Worm (Caenorhabditis elegans) whole organism, young adult: Measurements from ENCODE around the gene col-158.

Source experiments
- B0019.2 ChIP-seq: fragments of 200-800 bp; sonication (Bioruptor generic); conservative IDR thresholded peaks from 2 replicates; pipeline ENCODE4 v1.3.6; 2022; ENCODE audit warnings: missing genetic modification reagents, missing genetic modification characterization, missing compliant biosample characterization
- B0261.1 ChIP-seq: sonication (generic microtip); optimal IDR thresholded peaks from 2 replicates; lab custom pipeline; 2016; ENCODE audit warnings: mild to moderate bottlenecking, missing genetic modification characterization, moderate library complexity, missing compliant biosample characterization
- F22D6.2 ChIP-seq: sonication (generic microtip); optimal IDR thresholded peaks from 2 replicates; lab custom pipeline; 2016; ENCODE audit warnings: mild to moderate bottlenecking, missing genetic modification characterization, missing compliant biosample characterization
- F23B12.7 ChIP-seq: sonication (generic microtip); optimal IDR thresholded peaks from 2 replicates; lab custom pipeline; 2017; ENCODE audit warnings: missing genetic modification characterization, mild to moderate bottlenecking, missing compliant biosample characterization, antibody characterized with exemption, moderate library complexity; ENCODE audit not compliant: insufficient read depth
- F49E8.2 ChIP-seq: sonication (generic microtip); optimal IDR thresholded peaks from 3 replicates; lab custom pipeline; 2017; ENCODE audit warnings: missing genetic modification characterization, mild to moderate bottlenecking, missing compliant biosample characterization, antibody characterized with exemption, moderate library complexity; ENCODE audit not compliant: insufficient read depth
- F55B11.4 ChIP-seq: sonication (generic microtip); optimal IDR thresholded peaks from 2 replicates; lab custom pipeline; 2016; ENCODE audit warnings: missing compliant biosample characterization, missing genetic modification characterization, borderline replicate concordance; ENCODE audit not compliant: insufficient read depth
- F57A8.1 ChIP-seq: fragments of 200-800 bp; sonication (Bioruptor generic); optimal IDR thresholded peaks from 2 replicates; lab custom pipeline; 2018; ENCODE audit warnings: mild to moderate bottlenecking, missing genetic modification characterization, moderate library complexity, missing compliant biosample characterization
- F57C9.4 ChIP-seq: sonication (generic microtip); optimal IDR thresholded peaks from 2 replicates; lab custom pipeline; 2017; ENCODE audit warnings: mild to moderate bottlenecking, missing genetic modification characterization, missing compliant biosample characterization
- T07F8.4 ChIP-seq: sonication (generic microtip); optimal IDR thresholded peaks from 2 replicates; lab custom pipeline; 2016; ENCODE audit warnings: mild to moderate bottlenecking, missing genetic modification characterization, moderate library complexity, missing compliant biosample characterization
- Y53G8AR.9 ChIP-seq: fragments of 200-800 bp; sonication (Bioruptor generic); conservative IDR thresholded peaks from 2 replicates; pipeline ENCODE4 v1.3.6; 2022; ENCODE audit warnings: missing genetic modification reagents, missing genetic modification characterization, missing compliant biosample characterization
- akir-1 ChIP-seq: fragments of 200-800 bp; sonication (Bioruptor generic); optimal IDR thresholded peaks from 2 replicates; lab custom pipeline; 2018; ENCODE audit warnings: mild to moderate bottlenecking, missing genetic modification characterization, moderate library complexity, missing compliant biosample characterization
- aptf-2 ChIP-seq: fragments of 200-800 bp; sonication (Bioruptor generic); conservative IDR thresholded peaks from 2 replicates; pipeline ENCODE4 v1.3.6; 2022; ENCODE audit warnings: missing genetic modification reagents, missing genetic modification characterization, missing compliant biosample characterization
- athp-1 ChIP-seq: sonication (generic microtip); optimal IDR thresholded peaks from 2 replicates; lab custom pipeline; 2017; ENCODE audit warnings: mild to moderate bottlenecking, missing genetic modification characterization, missing compliant biosample characterization
- attf-5 ChIP-seq: fragments of 200-800 bp; sonication (Bioruptor generic); optimal IDR thresholded peaks from 2 replicates; lab custom pipeline; 2018; ENCODE audit warnings: mild to moderate bottlenecking, missing genetic modification characterization, missing compliant biosample characterization
- ceh-100 ChIP-seq: fragments of 200-800 bp; sonication (Bioruptor generic); IDR thresholded peaks from 2 replicates; pipeline ENCODE4 v1.3.6; 2022; ENCODE audit warnings: missing genetic modification reagents, missing genetic modification characterization, missing compliant biosample characterization
- egl-18 ChIP-seq: fragments of 200-800 bp; sonication (Bioruptor generic); IDR thresholded peaks from 2 replicates; pipeline ENCODE4 v1.3.6; 2022; ENCODE audit warnings: missing genetic modification reagents, missing genetic modification characterization, missing compliant biosample characterization
- ets-4 ChIP-seq: fragments of 200-800 bp; sonication (Bioruptor generic); optimal IDR thresholded peaks from 2 replicates; lab custom pipeline; 2018; ENCODE audit warnings: mild to moderate bottlenecking, missing genetic modification characterization, missing compliant biosample characterization
- hmg-1.2 ChIP-seq: fragments of 200-800 bp; sonication (Bioruptor generic); IDR thresholded peaks from 2 replicates; pipeline ENCODE4 v1.3.6; 2022; ENCODE audit warnings: missing genetic modification reagents, missing genetic modification characterization, missing compliant biosample characterization
- lag-1 ChIP-seq: fragments of 200-800 bp; sonication (Bioruptor generic); IDR thresholded peaks from 2 replicates; pipeline ENCODE4 v1.3.6; 2022; ENCODE audit warnings: missing genetic modification reagents, missing genetic modification characterization, missing compliant biosample characterization
- let-526 ChIP-seq: fragments of 200-800 bp; sonication (Bioruptor generic); IDR thresholded peaks from 2 replicates; pipeline ENCODE4 v1.3.6; 2022; ENCODE audit warnings: missing genetic modification reagents, missing genetic modification characterization, missing compliant biosample characterization
- lin-35 ChIP-seq, 3 experiments: fragments of 150-350 bp in 2 of 3; sonication (generic microtip) in 1 of 3; optimal IDR thresholded peaks; 2 replicates each; lab custom pipeline; 2014 to 2018; ENCODE audit warnings: missing biosample characterization in 3 of 3, missing genetic modification characterization in 3 of 3, missing genetic modification reagents in 3 of 3
- madf-3 ChIP-seq: fragments of 200-800 bp; sonication (Bioruptor generic); IDR thresholded peaks from 2 replicates; pipeline ENCODE4 v1.3.6; 2022; ENCODE audit warnings: missing genetic modification reagents, missing genetic modification characterization, missing compliant biosample characterization
- madf-6 ChIP-seq: fragments of 200-800 bp; sonication (Bioruptor generic); IDR thresholded peaks from 2 replicates; pipeline ENCODE4 v1.3.6; 2022; ENCODE audit warnings: missing genetic modification reagents, missing genetic modification characterization, missing compliant biosample characterization
- mel-28 ChIP-seq: sonication (generic microtip); optimal IDR thresholded peaks from 2 replicates; lab custom pipeline; 2016; ENCODE audit warnings: borderline replicate concordance, mild to moderate bottlenecking, missing genetic modification characterization, missing compliant biosample characterization
- mxl-1 ChIP-seq: sonication (generic microtip); optimal IDR thresholded peaks from 2 replicates; lab custom pipeline; 2016; ENCODE audit warnings: missing genetic modification characterization, missing compliant biosample characterization
- nfyb-1 ChIP-seq: fragments of 200-800 bp; sonication (Bioruptor generic); IDR thresholded peaks from 2 replicates; pipeline ENCODE4 v1.3.6; 2022; ENCODE audit warnings: missing genetic modification reagents, missing genetic modification characterization, missing compliant biosample characterization
- nhr-120 ChIP-seq: fragments of 200-800 bp; sonication (Bioruptor generic); IDR thresholded peaks from 2 replicates; pipeline ENCODE4 v1.3.6; 2022; ENCODE audit warnings: missing genetic modification characterization, missing compliant biosample characterization
- nhr-179 ChIP-seq: sonication (generic microtip); optimal IDR thresholded peaks from 2 replicates; lab custom pipeline; 2016; ENCODE audit warnings: mild to moderate bottlenecking, missing genetic modification characterization, missing compliant biosample characterization
- nhr-80 ChIP-seq: sonication (generic microtip); optimal IDR thresholded peaks from 2 replicates; lab custom pipeline; 2016; ENCODE audit warnings: missing genetic modification characterization, missing compliant biosample characterization
- nhr-90 ChIP-seq: sonication (generic microtip); optimal IDR thresholded peaks from 2 replicates; lab custom pipeline; 2016; ENCODE audit warnings: missing genotype, mild to moderate bottlenecking, missing genetic modification characterization, missing compliant biosample characterization
- pbrm-1 ChIP-seq: fragments of 200-800 bp; sonication (Bioruptor generic); IDR thresholded peaks from 2 replicates; pipeline ENCODE4 v1.3.6; 2022; ENCODE audit warnings: missing genetic modification reagents, missing genetic modification characterization, missing compliant biosample characterization
- sea-2 ChIP-seq: fragments of 200-800 bp; sonication (Bioruptor generic); IDR thresholded peaks from 2 replicates; pipeline ENCODE4 v1.3.6; 2022; ENCODE audit warnings: missing genetic modification characterization, missing compliant biosample characterization
- snpc-1.1 ChIP-seq: sonication (generic microtip); optimal IDR thresholded peaks from 2 replicates; lab custom pipeline; 2017; ENCODE audit warnings: missing genetic modification characterization, mild to moderate bottlenecking, missing compliant biosample characterization, antibody characterized with exemption, moderate library complexity, missing genotype, missing genetic modification reagents; ENCODE audit not compliant: insufficient read depth
- snpc-1.3 ChIP-seq: sonication (generic microtip); optimal IDR thresholded peaks from 2 replicates; lab custom pipeline; 2017; ENCODE audit warnings: missing genetic modification characterization, mild to moderate bottlenecking, missing compliant biosample characterization, antibody characterized with exemption, moderate library complexity, missing genotype, missing genetic modification reagents; ENCODE audit not compliant: insufficient read depth
- snpc-3.4 ChIP-seq: sonication (generic microtip); optimal IDR thresholded peaks from 2 replicates; lab custom pipeline; 2017; ENCODE audit warnings: missing genetic modification characterization, mild to moderate bottlenecking, missing compliant biosample characterization, antibody characterized with exemption, moderate library complexity, missing genotype, missing genetic modification reagents
- snpc-4 ChIP-seq, 5 experiments: fragments of 150-350 bp in 1 of 5; sonication (generic microtip) in 4 of 5; optimal IDR thresholded peaks; 2 replicates each; lab custom pipeline; 2014 to 2018; ENCODE audit warnings: missing genetic modification characterization in 5 of 5, missing biosample characterization in 3 of 5, antibody characterized with exemption in 2 of 5, mild to moderate bottlenecking in 2 of 5, missing compliant biosample characterization in 2 of 5, missing genotype in 2 of 5, moderate library complexity in 2 of 5, missing genetic modification reagents in 1 of 5
- tbp1 ChIP-seq: fragments of 200-800 bp; sonication (Bioruptor generic); optimal IDR thresholded peaks from 2 replicates; lab custom pipeline; 2018; ENCODE audit warnings: mild to moderate bottlenecking, missing genetic modification characterization, missing compliant biosample characterization
- tlf-1 ChIP-seq: fragments of 200-800 bp; sonication (Bioruptor generic); optimal IDR thresholded peaks from 2 replicates; lab custom pipeline; 2018; ENCODE audit warnings: mild to moderate bottlenecking, missing genetic modification characterization, missing compliant biosample characterization
- unc-130 ChIP-seq: sonication (generic microtip); optimal IDR thresholded peaks from 2 replicates; lab custom pipeline; 2016; ENCODE audit warnings: missing genetic modification reagents, missing genetic modification characterization, missing compliant biosample characterization
- ztf-18 ChIP-seq: sonication (generic microtip); optimal IDR thresholded peaks from 2 replicates; lab custom pipeline; 2016; ENCODE audit warnings: missing genotype, mild to moderate bottlenecking, missing genetic modification characterization, missing compliant biosample characterization
- ztf-22 ChIP-seq: fragments of 200-800 bp; sonication (Bioruptor generic); optimal IDR thresholded peaks from 2 replicates; lab custom pipeline; 2018; ENCODE audit warnings: mild to moderate bottlenecking, missing genetic modification characterization, moderate library complexity, missing compliant biosample characterization
- ztf-3 ChIP-seq: fragments of 200-800 bp; sonication (Bioruptor generic); optimal IDR thresholded peaks from 2 replicates; lab custom pipeline; 2018; ENCODE audit warnings: mild to moderate bottlenecking, missing genetic modification characterization, missing compliant biosample characterization
- ztf-6 ChIP-seq: fragments of 200-800 bp; sonication (Bioruptor generic); IDR thresholded peaks from 2 replicates; pipeline ENCODE4 v1.3.6; 2022; ENCODE audit warnings: missing genetic modification reagents, missing genetic modification characterization, missing compliant biosample characterization

col-158 gene

ce11 chrV:11818786-11819185 lies 10.6 kb upstream of the col-158 start:
- TF ChIP-seq F57C9.4 (tag; lab: Kevin White, UChicago) (no peak), F22D6.2 (tag; lab: Kevin White, UChicago) (no peak), akir-1 (GFP tag; lab: Kevin White, UChicago) (no peak), ztf-6 (GFP tag; lab: Robert Waterston, UW) (no peak), lin-35 (GFP tag; optimal IDR thresholded peaks at IDR 0.05; lab: Kevin White, UChicago) (peak in 1 of 3 experiments; percentile 18), ztf-18 (tag; lab: Kevin White, UChicago) (no peak), pbrm-1 (GFP tag; lab: Robert Waterston, UW) (no peak), snpc-4 (GFP tag; optimal IDR thresholded peaks at IDR 0.05; lab: Kevin White, UChicago) (no peak), snpc-4 (tag; optimal IDR thresholded peaks at IDR 0.05; lab: Kevin White, UChicago) (no peak), athp-1 (tag; lab: Kevin White, UChicago) (no peak), egl-18 (no peak), mxl-1 (tag; lab: Kevin White, UChicago) (no peak), hmg-1.2 (GFP tag; lab: Robert Waterston, UW) (peak; percentile 19; the same call in 1 of the 2 replicates), nhr-179 (tag; lab: Kevin White, UChicago) (no peak), nfyb-1 (GFP tag; lab: Robert Waterston, UW) (peak; percentile 24; the same call in 1 of the 2 replicates), B0019.2 (no peak), F49E8.2 (tag; lab: Kevin White, UChicago) (no peak), T07F8.4 (tag; lab: Kevin White, UChicago) (no peak), unc-130 (GFP tag; lab: Kevin White, UChicago) (no peak), F23B12.7 (tag; lab: Kevin White, UChicago) (no peak), attf-5 (no peak)

- TF ChIP-seq lag-1 (no peak), F57A8.1 (no peak), nhr-120 (GFP tag; lab: Robert Waterston, UW) (0 out of 2 replicates have a peak, but pooled peaks have one; percentile 12), F23B12.7 (tag; lab: Kevin White, UChicago) (no peak), madf-6 (GFP tag; lab: Robert Waterston, UW) (no peak), B0261.1 (tag; lab: Kevin White, UChicago) (no peak), snpc-1.1 (no peak), madf-3 (GFP tag; lab: Robert Waterston, UW) (0 out of 2 replicates have a peak, but pooled peaks have one; percentile 54)
Measured at ce11 chrV:11819451-11819850, 9.9 kb upstream of the col-158 start.

- TF ChIP-seq Y53G8AR.9 (GFP tag; lab: Robert Waterston, UW) = 0 out of 2 replicates have a peak, but pooled peaks have one; percentile 39
- no peak for TF ChIP-seq madf-3 (GFP tag; lab: Robert Waterston, UW)
- TF ChIP-seq ztf-3 (GFP tag; lab: Kevin White, UChicago) = no peak
- peak; percentile 51 for TF ChIP-seq nhr-80 (tag; lab: Kevin White, UChicago)
Measured at ce11 chrV:11820551-11820950, 8.8 kb upstream of the col-158 start.

DNA sequence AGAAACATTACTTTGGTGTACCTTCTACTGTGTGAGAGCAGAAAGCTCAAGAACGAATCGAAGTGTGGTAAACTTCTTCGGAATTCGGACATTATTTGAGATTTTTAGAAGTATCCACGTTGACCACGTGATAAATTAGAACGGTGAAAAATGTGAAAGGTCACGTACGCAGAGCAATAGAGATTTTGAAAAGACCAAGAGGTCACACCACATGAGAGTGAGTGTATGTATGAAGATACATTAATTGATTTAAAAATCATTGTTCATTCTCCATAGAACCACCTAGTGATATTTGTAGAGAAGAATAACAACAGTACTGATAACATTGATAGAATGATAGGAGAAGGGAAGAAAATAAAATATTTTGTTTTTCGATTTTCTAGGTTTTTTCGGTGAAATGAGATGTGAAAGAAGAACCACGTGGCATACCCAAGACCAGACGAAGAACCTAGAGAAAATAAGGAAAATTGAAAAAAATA lies 6.9 kb upstream of the col-158 start, which contains the start of gene pyc-1:
Gene pyc-1 (minus strand): TSS at position 69 of the 479 bp plus-strand sequence.
- TF ChIP-seq mel-28 (tag; lab: Kevin White, UChicago) = no peak
- TF ChIP-seq let-526 = no peak
- peak; percentile 16 for TF ChIP-seq tbp1 (GFP tag; lab: Kevin White, UChicago)
- TF ChIP-seq ets-4 = peak; percentile 8
- no peak for TF ChIP-seq snpc-1.3 (tag; lab: Kevin White, UChicago)
- TF ChIP-seq nhr-90 (tag; lab: Kevin White, UChicago) = no peak
- TF ChIP-seq snpc-3.4 (tag; lab: Kevin White, UChicago) = no peak
- TF ChIP-seq lin-35 (GFP tag; optimal IDR thresholded peaks at IDR 0.05; lab: Kevin White, UChicago) = no peak
- TF ChIP-seq unc-130 (GFP tag; lab: Kevin White, UChicago) = no peak
- TF ChIP-seq ceh-100 (GFP tag; lab: Robert Waterston, UW) = no peak
- TF ChIP-seq sea-2 = no peak
- TF ChIP-seq ztf-22 (GFP tag; lab: Kevin White, UChicago) = no peak
- no peak for TF ChIP-seq aptf-2 (GFP tag; lab: Robert Waterston, UW)
- no peak for TF ChIP-seq F55B11.4 (tag; lab: Kevin White, UChicago)
- TF ChIP-seq tlf-1 = no peak
